Fruit fly (Drosophila melanogaster) whole organism, wandering third instar larva: Measurements from ENCODE around the gene CG15422.

ENCODE experiments used
- OdsH ChIP-seq: fragments of 200-800 bp; sonication (Bioruptor generic); optimal IDR thresholded peaks from 2 replicates; lab custom pipeline; 2016; ENCODE audit warnings: missing biosample characterization, mild to moderate bottlenecking, missing genetic modification characterization
- dsf ChIP-seq: sonication (Bioruptor generic); optimal IDR thresholded peaks from 2 replicates; lab custom pipeline; 2016; ENCODE audit warnings: missing biosample characterization, missing genetic modification characterization, borderline replicate concordance
- psq ChIP-seq: fragments of 200-800 bp; sonication (Bioruptor generic); optimal IDR thresholded peaks from 3 replicates; lab custom pipeline; 2017; ENCODE audit warnings: missing biosample characterization, mild to moderate bottlenecking, missing genetic modification characterization, moderate library complexity

DNA sequence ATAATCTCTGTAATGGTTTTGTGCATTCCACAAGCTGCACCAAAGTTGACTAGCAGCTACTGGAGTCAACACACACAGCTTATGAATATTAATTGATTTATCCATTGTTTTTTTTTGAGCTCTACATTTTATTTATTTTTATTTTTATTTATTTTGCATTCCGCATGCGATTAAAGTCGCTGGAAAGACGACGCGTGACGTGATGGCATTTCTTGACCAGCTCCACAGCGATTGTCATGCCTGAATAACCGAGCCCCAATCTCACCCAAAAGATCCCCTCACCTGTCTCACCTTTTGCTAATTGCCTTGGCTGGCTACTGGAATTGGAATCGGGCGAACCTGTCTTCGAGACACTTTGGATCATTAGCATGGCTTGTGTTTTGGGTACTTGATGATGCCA is 31.5 kb downstream of the CG15422 start:
- TF ChIP-seq psq (GFP tag; lab: Kevin White, UChicago), result no peak
- TF ChIP-seq dsf (GFP tag; lab: Kevin White, UChicago), result no peak
- TF ChIP-seq OdsH (GFP tag; lab: Kevin White, UChicago), result no peak
